Worm (Caenorhabditis elegans): ENCODE measurements around the gene fbxb-41.

Gene fbxb-41

ce11 chrII:1086479-1086878 is 44.4 kb upstream of the fbxb-41 start (continued):
- TF ChIP-seq sup-37 (GFP tag; optimal IDR thresholded peaks at IDR 0.05) (no peak), nhr-76 (tag; optimal IDR thresholded peaks at IDR 0.05) (no peak), nhr-85 (tag) (peak; percentile 76), vab-15 (tag; optimal IDR thresholded peaks at IDR 0.05) (no peak), nhr-84 (tag; optimal IDR thresholded peaks at IDR 0.05) (no peak), egl-27 (tag; optimal IDR thresholded peaks at IDR 0.05) (no peak), nhr-90 (tag; optimal IDR thresholded peaks at IDR 0.05; ENCODE audit: poor library complexity) (no peak), ets-5 (GFP tag; IDR thresholded peaks at IDR 0.05) (no peak), elt-3 (tag; optimal IDR thresholded peaks at IDR 0.05) (no peak), ztf-4 (tag; optimal IDR thresholded peaks at IDR 0.05) (no peak), dpl-1 (GFP tag; optimal IDR thresholded peaks at IDR 0.05) (no peak), nhr-71 (tag; optimal IDR thresholded peaks at IDR 0.05) (no peak), pax-3 (tag; optimal IDR thresholded peaks at IDR 0.05) (no peak), rnt-1 (tag; optimal IDR thresholded peaks at IDR 0.05) (peak; percentile 23), tlp-1 (tag; optimal IDR thresholded peaks at IDR 0.05) (no peak), lin-35 (GFP tag; optimal IDR thresholded peaks at IDR 0.05) (peak in 1 of 2 experiments; percentile 42), pag-3 (tag; optimal IDR thresholded peaks at IDR 0.05; ENCODE audit: borderline replicate concordance, insufficient read depth) (no peak), hpl-2 (GFP tag; optimal IDR thresholded peaks at IDR 0.05) (no peak), ceh-8 (GFP tag; optimal IDR thresholded peaks at IDR 0.05) (no peak), ztf-11 (tag; optimal IDR thresholded peaks at IDR 0.05) (no peak), mef-2 (tag; optimal IDR thresholded peaks at IDR 0.05) (no peak), efl-1 (optimal IDR thresholded peaks at IDR 0.05) (no peak), efl-1 (GFP tag; optimal IDR thresholded peaks at IDR 0.05 in 1 of 2) (peak in 1 of 2 experiments; percentile 62), xbp-1 (tag; optimal IDR thresholded peaks at IDR 0.05) (no peak), nhr-77 (tag; optimal IDR thresholded peaks at IDR 0.05) (no peak), irx-1 (tag; optimal IDR thresholded peaks at IDR 0.05) (no peak), aha-1 (tag; optimal IDR thresholded peaks at IDR 0.05) (no peak), nhr-11 (tag; optimal IDR thresholded peaks at IDR 0.05) (no peak), lin-15B (tag; optimal IDR thresholded peaks at IDR 0.05) (no peak), C34B4.2 (tag; optimal IDR thresholded peaks at IDR 0.05) (no peak), C04F5.9 (tag; optimal IDR thresholded peaks at IDR 0.05) (no peak), isw-1 (GFP tag; IDR thresholded peaks at IDR 0.05) (no peak), snpc-4 (tag; optimal IDR thresholded peaks at IDR 0.05) (no peak), sox-4 (tag; optimal IDR thresholded peaks at IDR 0.05) (no peak), nhr-12 (tag; optimal IDR thresholded peaks at IDR 0.05) (no peak), lsy-2 (tag; optimal IDR thresholded peaks at IDR 0.05) (peak in 1 of 2 experiments; percentile 15), lin-39 (tag; optimal IDR thresholded peaks at IDR 0.05) (no peak), blmp-1 (tag; optimal IDR thresholded peaks at IDR 0.05) (peak; percentile 20), egl-13 (tag; optimal IDR thresholded peaks at IDR 0.05) (no peak), hlh-4 (tag; optimal IDR thresholded peaks at IDR 0.05) (no peak), unc-130 (tag; optimal IDR thresholded peaks at IDR 0.05) (no peak), nhr-20 (tag; optimal IDR thresholded peaks at IDR 0.05) (no peak), ama-1 (optimal IDR thresholded peaks at IDR 0.05) (no peak), zag-1 (tag; optimal IDR thresholded peaks at IDR 0.05) (no peak), aly-2 (tag; optimal IDR thresholded peaks at IDR 0.05) (no peak), lin-14 (GFP tag; optimal IDR thresholded peaks at IDR 0.05) (peak; percentile 50), hlh-17 (GFP tag; optimal IDR thresholded peaks at IDR 0.05; ENCODE audit: borderline replicate concordance) (no peak)

Measured in whole organism, L1 larva.